Fruit fly (Drosophila melanogaster): ENCODE data around the gene KrT95D.

The KrT95D gene

DNA sequence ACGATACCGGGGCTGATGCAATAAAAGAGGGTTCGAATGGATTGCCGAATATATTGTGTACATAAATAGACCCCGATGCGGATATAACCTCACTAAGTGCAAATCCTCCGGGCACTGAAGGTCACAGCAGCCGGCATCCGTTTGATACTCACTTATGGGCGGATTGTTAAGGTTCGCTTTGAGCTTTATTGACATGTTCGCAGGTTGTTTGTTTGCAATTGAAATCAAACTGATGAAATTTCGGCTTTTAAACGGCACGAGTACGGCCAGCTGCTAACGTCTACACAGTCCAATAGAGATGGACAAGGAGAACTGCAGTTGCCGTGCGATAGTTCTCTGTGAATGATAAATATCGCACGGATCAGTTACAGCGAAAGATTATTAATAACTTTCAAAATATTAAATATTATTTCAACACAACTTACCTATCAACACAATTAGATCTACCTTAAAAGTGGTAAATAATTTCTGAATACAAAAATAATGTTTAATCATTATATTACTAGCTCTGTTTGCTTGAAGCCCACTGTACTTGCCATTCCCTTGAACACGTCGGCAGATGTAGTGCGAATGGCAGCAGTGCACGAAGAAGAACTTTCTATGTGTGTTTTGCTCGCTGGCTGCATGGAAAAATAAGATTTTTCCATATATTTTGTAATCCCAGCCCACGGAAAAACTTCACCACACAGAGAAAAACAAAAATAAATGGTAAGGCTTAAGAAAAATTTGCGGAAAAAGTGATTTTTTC lies 73.4 kb downstream of the KrT95D start, which contains the start of the genes GluProRS and AP-1sigma:
Gene GluProRS (minus strand): TSS at position 301 of the 748 bp plus-strand sequence.
Gene AP-1sigma (plus strand): TSS at position 561 of the 748 bp plus-strand sequence.
- TF ChIP-seq CG17806 (tag; optimal IDR thresholded peaks at IDR 0.05) (peak; percentile 85), CG8301 (tag; optimal IDR thresholded peaks at IDR 0.05) (peak; percentile 79), CG34367 (tag; optimal IDR thresholded peaks at IDR 0.05) (peak; percentile 77), CG14655 (GFP tag; optimal IDR thresholded peaks at IDR 0.05) (no peak), rn (GFP tag; IDR thresholded peaks at IDR 0.05) (peak; percentile 91), CG15710 (tag; optimal IDR thresholded peaks at IDR 0.05) (peak; percentile 83), EcR (GFP tag; optimal IDR thresholded peaks at IDR 0.05) (no peak), CG4496 (GFP tag; IDR thresholded peaks at IDR 0.05) (peak; percentile 97), CG13204 (GFP tag; optimal IDR thresholded peaks at IDR 0.05) (no peak), Pif1A (GFP tag; optimal IDR thresholded peaks at IDR 0.05) (peak; percentile 81), CG9948 (tag; optimal IDR thresholded peaks at IDR 0.05) (peak; percentile 82), CG32121 (GFP tag; IDR thresholded peaks at IDR 0.05) (peak; percentile 91), Pif1B (GFP tag; optimal IDR thresholded peaks at IDR 0.05) (peak; percentile 81), CG10348 (GFP tag; IDR thresholded peaks at IDR 0.05) (peak; percentile 89), gl (tag; optimal IDR thresholded peaks at IDR 0.05) (peak; percentile 23), CG8159 (tag; optimal IDR thresholded peaks at IDR 0.05) (peak; percentile 86), CG12605 (GFP tag; IDR thresholded peaks at IDR 0.05) (peak; percentile 94), fd96Ca (GFP tag; IDR thresholded peaks at IDR 0.05) (peak; percentile 86), D1 (tag; optimal IDR thresholded peaks at IDR 0.05) (no peak), Snoo (tag; optimal IDR thresholded peaks at IDR 0.05) (peak; percentile 75), Ets98B (GFP tag; IDR thresholded peaks at IDR 0.05) (peak; percentile 93)

DNA sequence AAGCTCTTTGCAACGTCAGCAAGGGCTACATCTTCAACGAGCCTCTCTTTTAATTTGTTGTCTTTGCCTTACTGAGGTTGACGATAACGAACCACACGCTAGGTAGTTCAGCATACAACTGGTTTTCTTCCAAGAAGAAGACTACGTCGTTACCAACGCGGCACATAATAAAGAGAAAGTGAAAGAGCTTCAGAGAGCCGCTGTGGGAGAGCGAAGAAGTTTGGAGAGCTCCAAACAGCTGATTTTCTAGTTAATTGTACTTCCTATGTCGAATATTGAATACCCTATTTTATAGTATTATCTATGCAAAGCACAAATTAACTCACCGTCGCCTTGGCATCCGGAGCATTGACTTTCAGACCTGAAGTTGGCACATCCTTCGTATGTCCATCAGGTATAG lies 76.2 kb downstream of the KrT95D start:
- TF ChIP-seq CG12605 (GFP tag; IDR thresholded peaks at IDR 0.05) (peak; percentile 45; the same call in 1 of the 2 replicates), Snoo (tag; optimal IDR thresholded peaks at IDR 0.05) (peak; percentile 3), fd96Ca (GFP tag; IDR thresholded peaks at IDR 0.05) (no peak), CG8159 (tag; optimal IDR thresholded peaks at IDR 0.05) (peak; percentile 3), CG10348 (GFP tag; IDR thresholded peaks at IDR 0.05) (no peak), Pif1B (GFP tag; optimal IDR thresholded peaks at IDR 0.05) (peak; percentile 50), EcR (GFP tag; optimal IDR thresholded peaks at IDR 0.05) (peak; percentile 40), CG8301 (tag; optimal IDR thresholded peaks at IDR 0.05) (peak; percentile 20), Ets98B (GFP tag; IDR thresholded peaks at IDR 0.05) (peak; percentile 42; the same call in 1 of the 2 replicates), Pif1A (GFP tag; optimal IDR thresholded peaks at IDR 0.05) (peak; percentile 26), gl (tag; optimal IDR thresholded peaks at IDR 0.05) (no peak)

DNA sequence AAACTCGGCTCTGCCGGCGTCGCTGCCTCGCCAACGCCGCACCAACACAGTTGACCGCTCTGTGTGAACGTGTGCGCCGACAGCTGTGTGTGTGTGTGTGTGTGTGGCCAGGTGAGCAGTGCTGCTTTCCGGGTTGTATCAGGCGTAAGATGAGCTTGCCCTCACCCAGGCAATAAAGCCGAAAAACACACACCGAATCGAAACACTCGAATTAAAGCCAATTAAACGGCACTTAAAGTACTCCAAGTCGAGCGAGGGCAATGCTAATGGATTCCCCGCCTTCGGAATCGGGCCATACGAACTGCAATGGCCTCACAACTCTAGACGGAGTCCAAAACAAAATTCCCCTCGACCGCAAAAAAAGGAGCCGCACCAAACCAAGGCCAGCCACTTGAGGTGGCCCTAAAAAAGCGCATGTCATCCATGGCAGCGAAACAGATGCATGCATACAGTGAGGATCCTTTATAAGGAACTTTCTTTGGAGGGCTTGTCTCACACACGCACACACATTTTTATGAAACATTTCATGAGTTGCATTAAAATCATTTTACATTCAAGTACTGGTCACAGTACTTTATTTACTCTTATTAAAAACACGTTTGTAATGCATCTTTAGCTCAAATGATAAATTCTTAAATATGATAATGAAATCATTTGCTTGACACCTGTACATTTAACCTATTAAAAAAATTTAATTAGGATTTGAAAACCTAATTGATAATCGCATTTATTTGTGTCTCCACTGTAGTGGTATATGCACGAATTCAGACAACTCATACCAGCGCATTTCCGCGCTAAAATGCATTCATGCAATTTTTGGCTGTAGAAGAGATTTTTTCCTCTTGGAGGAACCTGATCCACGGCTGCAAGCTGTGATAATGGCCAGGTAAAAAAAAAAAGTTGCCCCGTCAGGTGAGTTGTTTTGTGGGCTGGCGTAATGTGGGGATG lies 82.9 kb downstream of the KrT95D start:
- peak; percentile 94 for TF ChIP-seq Pif1A (GFP tag; optimal IDR thresholded peaks at IDR 0.05)
- TF ChIP-seq fd96Ca (GFP tag; IDR thresholded peaks at IDR 0.05), result peak; percentile 50; the same call in 2 of the 3 replicates
- TF ChIP-seq CG34367 (tag; optimal IDR thresholded peaks at IDR 0.05), result peak; percentile 95
- TF ChIP-seq CG10348 (GFP tag; IDR thresholded peaks at IDR 0.05), result peak; percentile 17; the same call in 1 of the 2 replicates
- peak; percentile 82 for TF ChIP-seq gl (tag; optimal IDR thresholded peaks at IDR 0.05)
- peak; percentile 91 for TF ChIP-seq Snoo (tag; optimal IDR thresholded peaks at IDR 0.05)
- peak; percentile 99 for TF ChIP-seq CG8159 (tag; optimal IDR thresholded peaks at IDR 0.05)
- TF ChIP-seq CG12605 (GFP tag; IDR thresholded peaks at IDR 0.05), result peak; percentile 47
- TF ChIP-seq Pif1B (GFP tag; optimal IDR thresholded peaks at IDR 0.05), result peak; percentile 93
- TF ChIP-seq EcR (GFP tag; optimal IDR thresholded peaks at IDR 0.05), result peak; percentile 62
- peak; percentile 89 for TF ChIP-seq CG8301 (tag; optimal IDR thresholded peaks at IDR 0.05)
- TF ChIP-seq CG4496 (GFP tag; IDR thresholded peaks at IDR 0.05), result peak; percentile 72; the same call in 2 of the 3 replicates
- peak; percentile 47; the same call in 1 of the 2 replicates for TF ChIP-seq rn (GFP tag; IDR thresholded peaks at IDR 0.05)
- TF ChIP-seq CG32121 (GFP tag; IDR thresholded peaks at IDR 0.05), result peak; percentile 72
- TF ChIP-seq Ets98B (GFP tag; IDR thresholded peaks at IDR 0.05), result peak; percentile 15
- peak; percentile 96 for TF ChIP-seq CG9948 (tag; optimal IDR thresholded peaks at IDR 0.05)
- TF ChIP-seq D1 (tag; optimal IDR thresholded peaks at IDR 0.05), result peak; percentile 93
- peak; percentile 93 for TF ChIP-seq CG14655 (GFP tag; optimal IDR thresholded peaks at IDR 0.05)
- peak; percentile 98 for TF ChIP-seq CG15710 (tag; optimal IDR thresholded peaks at IDR 0.05)
- peak; percentile 95 for TF ChIP-seq CG17806 (tag; optimal IDR thresholded peaks at IDR 0.05)
- peak; percentile 88 for TF ChIP-seq CG13204 (GFP tag; optimal IDR thresholded peaks at IDR 0.05)

DNA sequence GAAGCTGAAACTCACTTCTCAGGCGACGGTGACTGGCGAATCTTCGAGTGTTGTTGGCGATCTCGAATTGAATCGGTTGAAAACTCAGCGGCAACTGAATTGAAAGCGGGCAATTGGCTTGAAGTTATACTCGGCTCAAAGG lies 83.4 kb downstream of the KrT95D start, which contains the start of gene CG12268:
Gene CG12268 (minus strand): TSS at position 101 of the 142 bp plus-strand sequence.
- TF ChIP-seq CG4496 (GFP tag; IDR thresholded peaks at IDR 0.05) (no peak), CG32121 (GFP tag; IDR thresholded peaks at IDR 0.05) (no peak), EcR (GFP tag; optimal IDR thresholded peaks at IDR 0.05) (no peak), CG14655 (GFP tag; optimal IDR thresholded peaks at IDR 0.05) (no peak), CG9948 (tag; optimal IDR thresholded peaks at IDR 0.05) (no peak)

All from whole organism, pupa.